Worm (Caenorhabditis elegans) whole organism, dauer: Measurements from ENCODE around the gene K03H1.11.

Experiments used
- unc-62 ChIP-seq: sonication (generic microtip); optimal IDR thresholded peaks from 2 replicates; lab custom pipeline; 2017; ENCODE audit warnings: missing biosample characterization, missing genetic modification reagents, missing genetic modification characterization

K03H1.11 gene

DNA sequence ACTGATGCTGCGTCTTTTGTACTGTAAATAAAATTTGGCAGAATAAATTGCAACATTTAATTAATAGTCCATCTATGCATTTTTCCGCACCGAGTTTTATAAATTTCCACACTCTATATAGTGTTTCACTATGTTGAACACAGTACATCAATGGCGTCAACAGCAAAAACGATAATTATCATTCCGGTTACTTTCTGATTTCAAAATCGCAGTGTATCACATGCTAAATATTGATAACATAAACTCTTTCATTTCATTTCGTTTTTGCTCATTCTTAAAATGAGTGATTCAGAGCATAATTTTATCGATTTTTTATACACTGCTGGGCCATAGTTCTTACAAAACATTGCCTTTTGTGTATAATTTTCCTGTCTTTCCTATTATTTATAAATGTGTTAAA lies 29.5 kb downstream of the K03H1.11 start:
- no peak for TF ChIP-seq unc-62 (GFP tag; lab: Kevin White, UChicago)

DNA sequence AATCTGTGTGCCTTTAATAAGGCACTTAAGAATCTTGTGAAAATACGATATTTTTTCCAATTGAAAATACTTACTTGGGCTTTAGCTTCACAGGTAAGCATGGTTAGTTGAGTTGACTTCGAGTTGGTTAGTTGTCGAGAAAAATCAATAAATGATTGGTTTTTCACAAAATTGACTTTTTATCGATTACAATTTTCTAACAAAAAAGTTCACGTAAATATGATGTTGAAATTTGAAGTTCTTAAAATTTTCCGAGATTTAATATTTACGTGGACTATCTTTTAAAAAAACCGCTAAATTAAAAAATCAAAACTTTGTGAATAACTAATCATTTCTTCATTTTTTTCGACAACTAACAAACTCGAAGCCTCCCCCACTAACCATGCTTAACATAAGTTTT lies 31.0 kb downstream of the K03H1.11 start, which contains the start of gene F40F12.3:
TSS of gene F40F12.3 (minus strand) at position 101 of the 400 bp plus-strand sequence.
- no peak for TF ChIP-seq unc-62 (GFP tag; lab: Kevin White, UChicago)

DNA sequence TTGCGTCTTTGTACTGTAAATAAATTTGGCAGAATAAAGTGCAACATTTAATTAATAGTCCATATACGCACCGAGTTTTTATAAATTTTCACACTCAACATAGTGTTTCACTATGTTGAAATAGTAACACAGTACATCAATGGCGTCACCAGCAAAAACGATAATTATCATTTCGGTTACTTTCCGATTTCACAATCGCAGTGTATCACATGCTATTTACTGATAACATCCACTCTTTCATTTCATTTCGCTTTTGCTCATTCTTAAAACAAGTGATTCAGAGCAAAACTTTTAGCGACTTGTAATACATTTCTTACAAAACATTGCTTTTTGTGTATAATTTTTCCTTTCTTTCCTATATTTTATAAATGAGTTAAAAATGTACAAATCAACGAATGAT lies 38.0 kb downstream of the K03H1.11 start, which contains the start of gene cbp-3:
TSS of gene cbp-3 (plus strand) at position 272 of the 400 bp plus-strand sequence.
- TF ChIP-seq unc-62 (GFP tag; lab: Kevin White, UChicago) = no peak

DNA sequence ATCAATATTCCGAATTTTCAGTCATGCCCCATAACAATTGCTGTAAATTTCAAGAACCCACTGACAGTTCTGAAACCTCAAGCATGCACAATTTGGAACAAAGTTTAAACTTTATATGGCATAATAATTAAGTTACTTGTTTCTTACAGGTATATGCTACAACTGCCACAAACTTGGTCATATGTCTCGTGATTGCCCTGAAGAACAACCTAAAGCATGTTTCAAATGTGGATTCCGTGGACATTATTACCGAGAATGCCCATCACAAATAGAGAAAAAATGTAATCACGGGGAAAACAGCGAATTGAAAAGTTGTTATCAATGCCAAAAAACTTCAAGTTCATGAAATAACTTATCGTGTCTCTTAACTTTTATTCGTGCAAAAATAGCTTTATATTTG lies 38.8 kb downstream of the K03H1.11 start:
- TF ChIP-seq unc-62 (GFP tag; lab: Kevin White, UChicago) = no peak

DNA sequence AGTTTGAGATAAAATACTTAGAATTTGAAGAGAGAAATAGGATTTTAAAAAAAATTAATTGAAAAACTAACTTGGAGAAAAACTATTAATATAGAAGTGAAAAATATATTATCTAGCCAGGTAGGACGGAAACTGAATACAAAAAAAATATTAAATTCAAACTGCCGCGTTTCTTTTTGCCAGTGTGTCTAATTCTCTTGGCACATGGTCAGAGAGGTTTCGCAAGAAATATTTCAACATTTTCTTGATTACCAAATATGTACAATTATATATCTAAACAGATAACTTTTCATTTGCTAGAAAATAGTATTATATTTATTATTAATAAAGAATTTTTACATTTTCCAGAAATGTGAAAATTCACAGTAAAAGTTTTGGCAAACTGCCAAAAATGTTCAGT lies 39.3 kb downstream of the K03H1.11 start:
- TF ChIP-seq unc-62 (GFP tag; lab: Kevin White, UChicago) = no peak

DNA sequence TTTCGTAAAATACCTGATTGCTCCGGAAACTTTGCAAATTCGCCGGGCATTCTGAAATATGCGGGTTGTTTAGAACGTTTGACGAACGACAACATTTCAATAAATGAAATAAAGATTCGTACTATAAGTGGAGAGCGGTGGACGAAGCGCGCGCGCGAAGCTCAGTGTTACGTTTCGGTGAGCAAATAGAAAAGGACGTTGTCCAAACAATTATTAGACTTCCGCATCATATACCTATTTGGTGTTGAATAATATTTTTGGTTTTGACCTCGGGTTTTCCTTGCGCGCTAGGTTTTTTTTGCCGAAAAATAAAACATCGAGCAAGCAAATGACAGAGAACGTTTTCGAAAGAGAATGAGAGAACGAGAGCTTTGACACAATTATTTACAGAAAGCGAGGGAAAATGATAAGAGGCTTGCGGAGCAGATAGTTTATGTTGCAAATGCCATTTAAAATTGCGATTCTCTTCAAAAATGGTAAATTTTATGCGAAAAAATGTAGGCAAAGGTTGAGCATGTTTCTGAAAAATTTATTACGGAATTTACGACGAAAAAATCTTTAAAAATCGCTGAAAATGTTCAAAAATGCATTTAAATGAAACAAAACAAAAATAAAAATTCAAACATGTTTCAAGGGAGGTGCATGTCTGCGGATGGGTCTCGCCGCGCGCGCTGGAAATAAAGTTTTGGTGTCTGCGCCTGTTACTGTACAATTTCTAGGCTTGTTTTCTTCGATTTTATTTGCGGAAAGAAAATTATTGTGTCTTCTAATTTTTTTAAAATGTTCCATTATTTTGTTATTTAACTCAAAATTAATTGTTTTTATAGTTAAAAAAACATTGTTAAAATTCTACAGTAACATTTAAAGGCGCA lies 40.9 kb downstream of the K03H1.11 start, which contains the start of the genes cyld-1 and F40F12.9:
TSS of gene cyld-1 (minus strand) at position 51 of the 872 bp plus-strand sequence.
TSS of gene F40F12.9 (plus strand) at position 721 of the 872 bp plus-strand sequence.
- TF ChIP-seq unc-62 (GFP tag; lab: Kevin White, UChicago) = no peak

DNA sequence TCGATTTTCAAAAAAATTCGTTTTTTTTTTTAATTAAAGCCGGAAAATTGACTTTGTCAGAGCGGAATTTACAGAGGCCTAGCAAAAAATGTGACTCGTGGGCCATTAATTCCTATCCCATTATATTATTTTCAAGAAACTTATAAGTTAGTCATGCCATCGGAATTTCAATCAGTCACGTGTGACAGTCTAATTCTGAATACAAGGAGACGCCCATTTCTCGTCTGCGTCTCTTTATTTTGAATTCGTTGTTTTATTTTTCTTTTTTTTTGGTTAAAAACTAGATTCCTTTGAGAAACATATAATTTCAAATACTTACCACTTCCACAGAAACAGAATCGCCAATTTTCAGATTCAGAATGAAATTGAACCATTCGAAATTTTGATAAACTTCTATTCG lies 43.0 kb downstream of the K03H1.11 start:
- TF ChIP-seq unc-62 (GFP tag; lab: Kevin White, UChicago) = no peak

DNA sequence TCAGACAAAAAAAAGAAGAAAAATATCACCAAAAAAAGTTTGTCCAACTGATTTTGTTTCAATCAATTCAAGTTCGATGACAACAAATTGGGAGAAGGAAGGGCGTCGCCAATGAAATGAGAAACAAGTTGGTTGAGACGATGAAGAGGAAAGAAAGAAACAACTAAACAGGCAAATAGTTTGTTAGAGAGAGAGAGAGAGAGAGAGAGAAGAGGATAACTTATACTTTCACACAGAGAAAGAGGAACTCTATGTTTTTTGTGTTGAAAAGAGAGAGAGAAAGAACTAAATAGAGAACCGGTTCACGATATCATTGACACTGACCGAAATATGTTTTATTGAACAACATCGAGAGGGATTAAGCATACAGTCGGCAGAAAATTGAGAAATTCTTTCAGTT lies 44.2 kb downstream of the K03H1.11 start:
- no peak for TF ChIP-seq unc-62 (GFP tag; lab: Kevin White, UChicago)

DNA sequence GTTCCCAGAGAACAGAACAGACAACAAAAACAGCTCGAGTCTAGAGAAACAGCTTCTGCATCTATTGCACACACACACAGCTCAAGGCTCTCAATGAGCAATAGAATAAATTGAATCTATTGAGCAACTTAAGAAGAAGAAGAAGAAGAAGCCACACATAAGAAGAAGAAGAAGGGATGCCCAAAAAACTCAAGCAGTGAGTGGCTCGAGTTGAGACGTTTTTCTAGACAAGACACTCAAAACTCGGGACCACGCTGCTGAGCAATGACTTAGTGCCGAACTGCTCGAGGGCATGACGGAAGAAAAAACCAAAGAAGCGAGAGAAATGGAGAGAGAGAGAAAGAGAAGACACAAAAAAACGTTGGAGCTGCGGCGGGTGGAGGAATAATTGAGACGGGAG lies 46.5 kb downstream of the K03H1.11 start:
- TF ChIP-seq unc-62 (GFP tag; lab: Kevin White, UChicago) = no peak

DNA sequence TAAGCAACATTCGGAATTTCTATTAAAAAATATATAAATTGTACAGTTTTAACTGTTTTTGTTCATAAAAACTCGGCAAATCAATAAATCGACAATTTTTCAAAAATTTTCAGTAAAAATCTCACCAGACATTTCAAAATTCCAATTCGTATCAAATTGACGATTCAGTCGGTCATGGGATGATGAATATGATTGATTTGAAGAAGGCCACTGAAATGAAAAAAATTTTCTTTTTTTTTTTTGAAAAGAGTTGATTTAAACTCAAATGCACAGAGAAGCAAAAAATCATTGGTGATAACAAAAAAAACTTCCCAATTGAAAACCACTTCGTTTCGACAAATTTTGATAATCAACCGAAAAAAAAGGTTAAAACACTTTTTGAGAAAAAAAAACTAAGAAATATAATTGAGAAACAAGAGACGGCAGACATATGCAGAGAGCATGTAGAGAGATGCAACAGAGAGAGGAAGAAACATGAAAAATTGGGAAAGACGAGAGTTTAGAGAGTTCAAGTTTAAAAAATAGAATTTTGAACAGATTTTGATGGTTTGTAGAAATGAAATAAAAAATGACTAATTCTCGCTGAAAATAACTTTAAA lies 48.0 kb downstream of the K03H1.11 start:
- no peak for TF ChIP-seq unc-62 (GFP tag; lab: Kevin White, UChicago)
